Fruit fly (Drosophila melanogaster) whole organism, embryonic: Measurements from ENCODE around the gene CG42375.

ENCODE experiments used
- ATbp ChIP-seq: fragments of 200-800 bp; sonication (Bioruptor generic); optimal IDR thresholded peaks from 2 replicates; lab custom pipeline; 2017; ENCODE audit warnings: missing biosample characterization, mild to moderate bottlenecking, missing genetic modification characterization, missing genetic modification reagents
- CG10321 ChIP-seq: fragments of 200-800 bp; sonication (Bioruptor generic); IDR thresholded peaks from 2 replicates; pipeline ENCODE4 v1.3.6; 2022; ENCODE audit warnings: missing biosample characterization, missing genetic modification characterization
- CG10979 ChIP-seq: fragments of 200-800 bp; sonication (Bioruptor generic); optimal IDR thresholded peaks from 2 replicates; lab custom pipeline; 2018; ENCODE audit warnings: missing biosample characterization, mild to moderate bottlenecking, missing genetic modification characterization, moderate library complexity
- CG11723 ChIP-seq: fragments of 200-800 bp; sonication (Bioruptor generic); optimal IDR thresholded peaks from 2 replicates; lab custom pipeline; 2017; ENCODE audit warnings: missing biosample characterization, mild to moderate bottlenecking, missing genetic modification characterization
- CG13424 ChIP-seq: fragments of 200-800 bp; sonication (Bioruptor generic); optimal IDR thresholded peaks from 2 replicates; lab custom pipeline; 2019; ENCODE audit warnings: missing biosample characterization, mild to moderate bottlenecking, missing genetic modification characterization, moderate library complexity
- CG14050 ChIP-seq: fragments of 200-800 bp; sonication (Bioruptor generic); IDR thresholded peaks from 3 replicates; pipeline ENCODE4 v1.3.6; 2022; ENCODE audit warnings: missing biosample characterization, missing genetic modification characterization
- CG17385 ChIP-seq: fragments of 200-800 bp; sonication (Bioruptor generic); optimal IDR thresholded peaks from 3 replicates; lab custom pipeline; 2018; ENCODE audit warnings: missing biosample characterization, mild to moderate bottlenecking, missing genetic modification characterization
- CG18262 ChIP-seq: fragments of 200-800 bp; optimal IDR thresholded peaks from 3 replicates; lab custom pipeline; 2019; ENCODE audit warnings: missing biosample characterization, mild to moderate bottlenecking, missing genetic modification characterization, moderate library complexity
- CG2678 ChIP-seq: fragments of 200-800 bp; sonication (Bioruptor generic); optimal IDR thresholded peaks from 3 replicates; lab custom pipeline; 2019; ENCODE audit warnings: missing biosample characterization, mild to moderate bottlenecking, missing genetic modification characterization, moderate library complexity
- CG30403 ChIP-seq: fragments of 200-800 bp; sonication (Bioruptor generic); optimal IDR thresholded peaks from 3 replicates; lab custom pipeline; 2016; ENCODE audit warnings: missing biosample characterization, missing genetic modification characterization
- CG32772 ChIP-seq: fragments of 200-800 bp; sonication (Bioruptor generic); IDR thresholded peaks from 2 replicates; pipeline ENCODE4 v1.3.6; 2022; ENCODE audit warnings: missing biosample characterization, missing genetic modification characterization
- CG3281 ChIP-seq: fragments of 200-800 bp; sonication (Bioruptor generic); optimal IDR thresholded peaks from 3 replicates; lab custom pipeline; 2017; ENCODE audit warnings: missing biosample characterization, mild to moderate bottlenecking, missing genetic modification characterization
- CG7372 ChIP-seq: fragments of 200-800 bp; sonication (Bioruptor generic); IDR thresholded peaks from 2 replicates; pipeline ENCODE4 v1.3.6; 2022; ENCODE audit warnings: missing biosample characterization, missing genetic modification characterization
- CG7786 ChIP-seq: fragments of 200-800 bp; sonication (Bioruptor generic); optimal IDR thresholded peaks from 2 replicates; lab custom pipeline; 2016; ENCODE audit warnings: missing biosample characterization, missing genetic modification characterization
- CG8924 ChIP-seq: fragments of 200-800 bp; optimal IDR thresholded peaks from 3 replicates; lab custom pipeline; 2019; ENCODE audit warnings: missing biosample characterization, mild to moderate bottlenecking, missing genetic modification characterization, moderate library complexity
- CG8944 ChIP-seq: fragments of 200-800 bp; sonication (Bioruptor generic); optimal IDR thresholded peaks from 3 replicates; lab custom pipeline; 2016; ENCODE audit warnings: missing biosample characterization, missing genetic modification characterization
- CG9797 ChIP-seq: fragments of 200-800 bp; sonication (Bioruptor generic); optimal IDR thresholded peaks from 3 replicates; lab custom pipeline; 2018; ENCODE audit warnings: missing biosample characterization, mild to moderate bottlenecking, missing genetic modification characterization
- Camta ChIP-seq: fragments of 200-800 bp; sonication (Bioruptor generic); optimal IDR thresholded peaks from 2 replicates; lab custom pipeline; 2016; ENCODE audit warnings: missing biosample characterization, missing genetic modification characterization
- CoRest ChIP-seq: fragments of 200-800 bp; sonication (Bioruptor generic); optimal IDR thresholded peaks from 3 replicates; lab custom pipeline; 2018; ENCODE audit warnings: missing biosample characterization, mild to moderate bottlenecking, missing genetic modification characterization, moderate library complexity
- CrebB ChIP-seq: fragments of 200-800 bp; sonication (Bioruptor generic); optimal IDR thresholded peaks from 3 replicates; lab custom pipeline; 2018; ENCODE audit warnings: missing biosample characterization, mild to moderate bottlenecking, missing genetic modification characterization
- Dip2 ChIP-seq: fragments of 200-800 bp; sonication (Bioruptor generic); IDR thresholded peaks from 2 replicates; pipeline ENCODE4 v1.3.6; 2022; ENCODE audit warnings: missing biosample characterization, missing genetic modification characterization
- Dll ChIP-seq: fragments of 200-800 bp; sonication (Bioruptor generic); IDR thresholded peaks from 4 replicates; pipeline ENCODE4 v1.3.6; 2022; ENCODE audit warnings: missing biosample characterization, missing genetic modification characterization; ENCODE audit not compliant: partially characterized antibody
- Hand ChIP-seq: fragments of 200-800 bp; sonication (Bioruptor generic); optimal IDR thresholded peaks from 2 replicates; lab custom pipeline; 2017; ENCODE audit warnings: mild to moderate bottlenecking, missing biosample characterization, missing genetic modification reagents, missing genetic modification characterization
- Hr3 ChIP-seq: fragments of 200-800 bp; sonication (Bioruptor generic); optimal IDR thresholded peaks from 3 replicates; lab custom pipeline; 2016; ENCODE audit warnings: missing biosample characterization, missing genetic modification characterization
- Hr78 ChIP-seq, 2 experiments: fragments of 200-800 bp in 1 of 2; fragments of >200 bp in 1 of 2; sonication (Bioruptor generic) in 1 of 2; optimal IDR thresholded peaks; 2 replicates each; lab custom pipeline; 2017 to 2019; ENCODE audit warnings: missing biosample characterization in 2 of 2, missing genetic modification characterization in 2 of 2, mild to moderate bottlenecking in 1 of 2, moderate library complexity in 1 of 2
- Lim3 ChIP-seq: fragments of 200-800 bp; sonication (Bioruptor generic); IDR thresholded peaks from 2 replicates; pipeline ENCODE4 v1.3.6; 2022; ENCODE audit warnings: missing biosample characterization, missing genetic modification characterization
- MBD-R2 ChIP-seq: fragments of 200-800 bp; sonication (Bioruptor generic); IDR thresholded peaks from 2 replicates; pipeline ENCODE4 v1.3.6; 2022; ENCODE audit warnings: missing biosample characterization, missing genetic modification characterization
- NC2α ChIP-seq: fragments of 200-800 bp; sonication (Bioruptor generic); optimal IDR thresholded peaks from 2 replicates; lab custom pipeline; 2016; ENCODE audit warnings: missing biosample characterization, missing genetic modification characterization
- NFAT ChIP-seq: fragments of 200-800 bp; sonication (Bioruptor generic); IDR thresholded peaks from 2 replicates; pipeline ENCODE4 v1.3.6; 2022; ENCODE audit warnings: missing biosample characterization, missing genetic modification characterization
- Sry-δ ChIP-seq: fragments of 200-800 bp; sonication (Bioruptor generic); optimal IDR thresholded peaks from 2 replicates; lab custom pipeline; 2016; ENCODE audit warnings: missing biosample characterization, missing genetic modification characterization
- ash1 ChIP-seq: fragments of 200-800 bp; sonication (Bioruptor generic); optimal IDR thresholded peaks from 2 replicates; lab custom pipeline; 2018; ENCODE audit warnings: missing biosample characterization, mild to moderate bottlenecking, missing genetic modification characterization
- bowl ChIP-seq: fragments of 200-800 bp; sonication (Bioruptor generic); IDR thresholded peaks from 2 replicates; pipeline ENCODE4 v1.3.6; 2022; ENCODE audit warnings: missing biosample characterization, missing genetic modification characterization
- cad ChIP-seq: fragments of >200 bp; optimal IDR thresholded peaks from 2 replicates; lab custom pipeline; 2017; ENCODE audit warnings: missing biosample characterization, missing genetic modification characterization
- chif ChIP-seq, 2 experiments: fragments of 200-800 bp; sonication (Bioruptor generic); optimal IDR thresholded peaks; 3 replicates each; lab custom pipeline; 2016; ENCODE audit warnings: missing biosample characterization in 2 of 2, missing genetic modification characterization in 2 of 2
- chm ChIP-seq: fragments of 200-800 bp; sonication (Bioruptor generic); IDR thresholded peaks from 2 replicates; pipeline ENCODE4 v1.3.6; 2022; ENCODE audit warnings: missing biosample characterization, missing genetic modification characterization
- dmrt11E ChIP-seq: fragments of 200-800 bp; sonication (Bioruptor generic); optimal IDR thresholded peaks from 3 replicates; lab custom pipeline; 2018; ENCODE audit warnings: missing biosample characterization, mild to moderate bottlenecking, missing genetic modification characterization, moderate library complexity
- esg ChIP-seq: fragments of 200-800 bp; sonication (Bioruptor generic); conservative IDR thresholded peaks from 2 replicates; pipeline ENCODE4 v1.3.6; 2022; ENCODE audit warnings: missing biosample characterization, missing genetic modification characterization
- gcm2 ChIP-seq: fragments of 200-800 bp; sonication (Bioruptor generic); optimal IDR thresholded peaks from 2 replicates; lab custom pipeline; 2016; ENCODE audit warnings: missing biosample characterization, missing genetic modification characterization
- gt ChIP-seq: fragments of 200-800 bp; sonication (Bioruptor generic); IDR thresholded peaks from 2 replicates; pipeline ENCODE4 v1.3.6; 2022; ENCODE audit warnings: missing biosample characterization, missing genetic modification characterization
- inv ChIP-seq: fragments of 200-800 bp; sonication (Bioruptor generic); IDR thresholded peaks from 2 replicates; pipeline ENCODE4 v1.3.6; 2022; ENCODE audit warnings: missing biosample characterization, missing genetic modification characterization; ENCODE audit not compliant: partially characterized antibody
- lbe ChIP-seq: fragments of 200-800 bp; sonication (Bioruptor generic); optimal IDR thresholded peaks from 2 replicates; lab custom pipeline; 2016; ENCODE audit warnings: missing biosample characterization, mild to moderate bottlenecking, missing genetic modification characterization
- otp ChIP-seq: fragments of 200-800 bp; sonication (Bioruptor generic); IDR thresholded peaks from 3 replicates; pipeline ENCODE4, ENCODE4 v1.3.6; 2022; ENCODE audit warnings: missing biosample characterization, missing genetic modification characterization
- pum ChIP-seq: fragments of 200-800 bp; sonication (Bioruptor generic); optimal IDR thresholded peaks from 2 replicates; lab custom pipeline; 2016; ENCODE audit warnings: missing biosample characterization, missing genetic modification characterization
- ranshi ChIP-seq: fragments of 200-800 bp; sonication (Bioruptor generic); IDR thresholded peaks from 2 replicates; pipeline ENCODE4 v1.3.6; 2022; ENCODE audit warnings: missing biosample characterization, missing genetic modification characterization
- ro ChIP-seq: fragments of 200-800 bp; sonication (Bioruptor generic); IDR thresholded peaks from 2 replicates; pipeline ENCODE4 v1.3.6; 2022; ENCODE audit warnings: missing biosample characterization, missing genetic modification characterization
- sens ChIP-seq: fragments of 200-800 bp; sonication (Bioruptor generic); peaks from one replicate; lab custom pipeline; 2016; ENCODE audit warnings: missing biosample characterization, missing genetic modification characterization
- tgo ChIP-seq: fragments of 200-800 bp; sonication (Bioruptor generic); IDR thresholded peaks from 3 replicates; pipeline ENCODE4 v1.3.6; 2022; ENCODE audit warnings: missing biosample characterization, missing genetic modification characterization
- toy ChIP-seq: fragments of 200-800 bp; sonication (Bioruptor generic); IDR thresholded peaks from 2 replicates; pipeline ENCODE4 v1.3.6; 2022; ENCODE audit warnings: missing biosample characterization, missing genetic modification characterization
- vfl ChIP-seq: fragments of 200-800 bp; sonication (Bioruptor generic); optimal IDR thresholded peaks from 2 replicates; lab custom pipeline; 2016; ENCODE audit warnings: missing biosample characterization, missing genetic modification characterization
- vnd ChIP-seq: fragments of 200-800 bp; sonication (Bioruptor generic); IDR thresholded peaks from 3 replicates; pipeline ENCODE4 v1.3.6; 2022; ENCODE audit warnings: missing biosample characterization, missing genetic modification characterization; ENCODE audit not compliant: partially characterized antibody

CG42375 gene

dm6 chr3R:13793105-13793978 lies 13.9 kb downstream of the CG42375 start (continued):
- no peak for TF ChIP-seq otp (GFP tag; lab: Robert Waterston, UW)
- TF ChIP-seq gcm2 (GFP tag; lab: Kevin White, UChicago): no peak
- TF ChIP-seq cad (GFP tag; lab: Kevin White, UChicago): no peak
- peak; percentile 35 for TF ChIP-seq CG18262 (tag; lab: Kevin White, UChicago)
- TF ChIP-seq Dip2 (GFP tag; lab: Robert Waterston, UW): no peak
- no peak for TF ChIP-seq vfl (GFP tag; lab: Kevin White, UChicago)
- TF ChIP-seq Hr3 (GFP tag; lab: Kevin White, UChicago): no peak
- TF ChIP-seq ranshi (GFP tag; lab: Robert Waterston, UW): peak; percentile 50; the same call in 1 of the 2 replicates
- TF ChIP-seq CrebB (tag; lab: Kevin White, UChicago): no peak
- no peak for TF ChIP-seq Hand
- TF ChIP-seq CG30403 (GFP tag; lab: Kevin White, UChicago): peak; percentile 12
- TF ChIP-seq CG8924: peak; percentile 17
- peak; percentile 15 for TF ChIP-seq Camta (GFP tag; lab: Kevin White, UChicago)
- TF ChIP-seq CG10321 (GFP tag; lab: Robert Waterston, UW): no peak
- no peak for TF ChIP-seq inv (GFP tag; lab: Robert Waterston, UW)
- no peak for TF ChIP-seq ash1 (GFP tag; lab: Kevin White, UChicago)
- peak; percentile 38 for TF ChIP-seq ATbp (GFP tag; lab: Kevin White, UChicago)
- TF ChIP-seq toy (GFP tag; lab: Robert Waterston, UW): no peak
- no peak for TF ChIP-seq NC2α (GFP tag; lab: Kevin White, UChicago)
- TF ChIP-seq CoRest: peak; percentile 13
- TF ChIP-seq tgo (GFP tag; lab: Robert Waterston, UW): peak; percentile 37
- no peak for TF ChIP-seq lbe (GFP tag; lab: Kevin White, UChicago)
- TF ChIP-seq Sry-δ (GFP tag; lab: Kevin White, UChicago): no peak
- no peak for TF ChIP-seq CG14050 (GFP tag; lab: Robert Waterston, UW)
- peak; percentile 55 for TF ChIP-seq CG10979
- no peak for TF ChIP-seq bowl
- no peak for TF ChIP-seq CG8944 (GFP tag; lab: Kevin White, UChicago)
- TF ChIP-seq vnd (GFP tag; lab: Robert Waterston, UW): no peak
- TF ChIP-seq pum (GFP tag; lab: Kevin White, UChicago): no peak
- TF ChIP-seq esg (GFP tag; lab: Robert Waterston, UW): peak; percentile 47
- TF ChIP-seq CG32772 (GFP tag; lab: Robert Waterston, UW): peak; percentile 29; the same call in 1 of the 2 replicates
- no peak for TF ChIP-seq CG3281 (GFP tag; lab: Kevin White, UChicago)
- peak; percentile 93 for TF ChIP-seq sens (GFP tag; lab: Kevin White, UChicago)
- TF ChIP-seq CG9797: no peak
- no peak for TF ChIP-seq CG11723
- peak; percentile 12 for TF ChIP-seq CG17385 (GFP tag; lab: Kevin White, UChicago)
- TF ChIP-seq chm (GFP tag; lab: Robert Waterston, UW): no peak
- TF ChIP-seq Lim3: no peak
- TF ChIP-seq CG2678 (tag; lab: Kevin White, UChicago): peak; percentile 57
- TF ChIP-seq NFAT: no peak
- no peak for TF ChIP-seq CG7372 (GFP tag; lab: Robert Waterston, UW)
- no peak for TF ChIP-seq gt (GFP tag; lab: Robert Waterston, UW)
- TF ChIP-seq dmrt11E (tag; lab: Kevin White, UChicago): peak; percentile 27
- TF ChIP-seq MBD-R2 (GFP tag; lab: Robert Waterston, UW): no peak
- no peak for TF ChIP-seq CG7786 (GFP tag; lab: Kevin White, UChicago)
- TF ChIP-seq chif (GFP tag; optimal IDR thresholded peaks at IDR 0.05; lab: Kevin White, UChicago): peak in 1 of 2 experiments; percentile 22
- TF ChIP-seq CG13424 (tag; lab: Kevin White, UChicago): peak; percentile 23
- TF ChIP-seq ro: no peak
- TF ChIP-seq Hr78 (GFP tag; optimal IDR thresholded peaks at IDR 0.05; lab: Kevin White, UChicago): peak in 1 of 2 experiments; percentile 53
- TF ChIP-seq Dll: no peak
